Worm (Caenorhabditis elegans) whole organism, late embryonic: Measurements from ENCODE around the gene K02D10.8.

Experiments used
- T23F11.4 ChIP-seq: fragments of 200-800 bp; sonication (Bioruptor generic); optimal IDR thresholded peaks from 2 replicates; lab custom pipeline; 2018; ENCODE audit warnings: mild to moderate bottlenecking, missing genetic modification characterization, missing compliant biosample characterization
- ahr-1 ChIP-seq: sonication (generic microtip); optimal IDR thresholded peaks from 2 replicates; lab custom pipeline; 2016; ENCODE audit warnings: missing genetic modification characterization, missing compliant biosample characterization
- ama-1 ChIP-seq: fragments of 150-350 bp; optimal IDR thresholded peaks from 2 replicates; lab custom pipeline; 2014
- ceh-2 ChIP-seq: sonication (generic microtip); optimal IDR thresholded peaks from 2 replicates; lab custom pipeline; 2016; ENCODE audit warnings: missing genotype, missing genetic modification characterization, missing compliant biosample characterization
- che-1 ChIP-seq: sonication (generic microtip); optimal IDR thresholded peaks from 2 replicates; lab custom pipeline; 2016; ENCODE audit warnings: mild to moderate bottlenecking, missing genetic modification characterization, missing compliant biosample characterization
- fkh-10 ChIP-seq: fragments of 150-350 bp; optimal IDR thresholded peaks from 2 replicates; lab custom pipeline; 2014; ENCODE audit warnings: missing biosample characterization, missing genetic modification reagents, missing genetic modification characterization
- hlh-30 ChIP-seq: sonication (generic microtip); optimal IDR thresholded peaks from 2 replicates; lab custom pipeline; 2017; ENCODE audit warnings: antibody characterized with exemption, missing genetic modification characterization, missing compliant biosample characterization; ENCODE audit not compliant: insufficient read depth
- nhr-11 ChIP-seq: fragments of 150-350 bp; optimal IDR thresholded peaks from 2 replicates; lab custom pipeline; 2014; ENCODE audit warnings: missing biosample characterization, missing genetic modification characterization
- pax-1 ChIP-seq: fragments of 150-350 bp; optimal IDR thresholded peaks from 2 replicates; lab custom pipeline; 2014; ENCODE audit warnings: missing biosample characterization, missing genetic modification characterization
- pros-1 ChIP-seq: fragments of 150-350 bp; optimal IDR thresholded peaks from 2 replicates; lab custom pipeline; 2014; ENCODE audit warnings: missing biosample characterization, missing genetic modification reagents, missing genetic modification characterization
- syd-9 ChIP-seq: sonication (generic microtip); optimal IDR thresholded peaks from 2 replicates; lab custom pipeline; 2016; ENCODE audit warnings: mild to moderate bottlenecking, missing genetic modification characterization, moderate library complexity, missing compliant biosample characterization
- ttx-3 ChIP-seq: sonication (generic microtip); optimal IDR thresholded peaks from 2 replicates; lab custom pipeline; 2016; ENCODE audit warnings: missing genetic modification reagents, missing genetic modification characterization, missing compliant biosample characterization

- TF ChIP-seq ceh-2 (tag; lab: Kevin White, UChicago) = no peak
- TF ChIP-seq ama-1 (lab: Kevin White, UChicago) = no peak
- no peak for TF ChIP-seq fkh-10
- no peak for TF ChIP-seq nhr-11
- no peak for TF ChIP-seq hlh-30 (tag; lab: Kevin White, UChicago)
- TF ChIP-seq T23F11.4 = no peak
- no peak for TF ChIP-seq pax-1 (tag; lab: Kevin White, UChicago)
- no peak for TF ChIP-seq ttx-3 (tag; lab: Kevin White, UChicago)
- TF ChIP-seq syd-9 = no peak
- no peak for TF ChIP-seq ahr-1 (tag; lab: Kevin White, UChicago)
- no peak for TF ChIP-seq che-1 (tag; lab: Kevin White, UChicago)
- TF ChIP-seq pros-1 (tag; lab: Kevin White, UChicago) = no peak
Measured at ce11 chrIII:8771851-8772250, 14.3 kb upstream of the K02D10.8 start, which contains the start of gene K02D10.3.
